Fruit fly (Drosophila melanogaster) whole organism, embryonic: ENCODE measurements around the gene CG1273.

Source experiments
- Abd-B ChIP-seq: fragments of 200-800 bp; sonication (Bioruptor generic); optimal IDR thresholded peaks from 2 replicates; lab custom pipeline; 2018; ENCODE audit warnings: missing biosample characterization, mild to moderate bottlenecking, missing genetic modification characterization, moderate library complexity
- B-H1 ChIP-seq: fragments of 200-800 bp; sonication (Bioruptor generic); IDR thresholded peaks from 3 replicates; pipeline ENCODE4 v1.3.6; 2022; ENCODE audit warnings: missing biosample characterization, missing genetic modification characterization
- CG13894 ChIP-seq: fragments of 200-800 bp; sonication (Bioruptor generic); optimal IDR thresholded peaks from 3 replicates; lab custom pipeline; 2018; ENCODE audit warnings: missing biosample characterization, mild to moderate bottlenecking, missing genetic modification characterization, moderate library complexity
- CG1603 ChIP-seq: fragments of 200-800 bp; sonication (Bioruptor generic); optimal IDR thresholded peaks from 2 replicates; lab custom pipeline; 2019; ENCODE audit warnings: missing biosample characterization, mild to moderate bottlenecking, missing genetic modification characterization, moderate library complexity
- CG1792 ChIP-seq: fragments of 200-800 bp; sonication (Bioruptor generic); optimal IDR thresholded peaks from 2 replicates; lab custom pipeline; 2016; ENCODE audit warnings: missing biosample characterization, missing genetic modification characterization
- CG18262 ChIP-seq: fragments of 200-800 bp; optimal IDR thresholded peaks from 3 replicates; lab custom pipeline; 2019; ENCODE audit warnings: missing biosample characterization, mild to moderate bottlenecking, missing genetic modification characterization, moderate library complexity
- CG2199 ChIP-seq: fragments of 200-800 bp; sonication (Bioruptor generic); IDR thresholded peaks from 3 replicates; pipeline ENCODE4 v1.3.6; 2022; ENCODE audit warnings: missing biosample characterization, missing genetic modification characterization
- CG30431 ChIP-seq: fragments of 200-800 bp; sonication (Bioruptor generic); optimal IDR thresholded peaks from 2 replicates; lab custom pipeline; 2017; ENCODE audit warnings: missing biosample characterization, missing genetic modification characterization
- CG34224 ChIP-seq: fragments of 200-800 bp; sonication (Bioruptor generic); IDR thresholded peaks from 3 replicates; pipeline ENCODE4 v1.3.6; 2022; ENCODE audit warnings: missing biosample characterization, missing genetic modification characterization; ENCODE audit not compliant: partially characterized antibody
- CG4328 ChIP-seq: fragments of 200-800 bp; sonication (Bioruptor generic); optimal IDR thresholded peaks from 3 replicates; lab custom pipeline; 2017; ENCODE audit warnings: missing biosample characterization, missing genetic modification reagents, missing genetic modification characterization
- CG6654 ChIP-seq: fragments of 200-800 bp; sonication (Bioruptor generic); optimal IDR thresholded peaks from 2 replicates; lab custom pipeline; 2017; ENCODE audit warnings: missing biosample characterization, mild to moderate bottlenecking, missing genetic modification characterization
- Ets65A ChIP-seq: fragments of 200-800 bp; sonication (Bioruptor generic); peaks from one replicate; lab custom pipeline; 2016; ENCODE audit warnings: missing biosample characterization, missing genetic modification characterization
- Fer1 ChIP-seq: fragments of 200-800 bp; sonication (Bioruptor generic); optimal IDR thresholded peaks from 2 replicates; lab custom pipeline; 2017; ENCODE audit warnings: missing biosample characterization, mild to moderate bottlenecking, missing genetic modification characterization
- HmgZ ChIP-seq: fragments of 200-800 bp; sonication (Bioruptor generic); optimal IDR thresholded peaks from 2 replicates; lab custom pipeline; 2018; ENCODE audit warnings: missing biosample characterization, mild to moderate bottlenecking, missing genetic modification characterization
- Hr51 ChIP-seq, 2 experiments: fragments of 200-800 bp; sonication (Bioruptor generic); optimal IDR thresholded peaks; 2 replicates in 1 of 2; 3 replicates in 1 of 2; lab custom pipeline; 2016 to 2018; ENCODE audit warnings: missing biosample characterization in 2 of 2, missing genetic modification characterization in 2 of 2, mild to moderate bottlenecking in 1 of 2, moderate library complexity in 1 of 2
- Med ChIP-seq: fragments of 200-800 bp; sonication (Bioruptor generic); peaks from one replicate; lab custom pipeline; 2016; ENCODE audit warnings: missing biosample characterization, missing genetic modification characterization, mild to moderate bottlenecking, inconsistent platforms, moderate library complexity
- Pdp1 ChIP-seq, 2 experiments: fragments of 200-800 bp; sonication (Bioruptor generic); optimal IDR thresholded peaks; 3 replicates each; lab custom pipeline; 2016; ENCODE audit warnings: missing biosample characterization in 2 of 2, missing genetic modification characterization in 2 of 2, mild to moderate bottlenecking in 1 of 2, moderate library complexity in 1 of 2
- Sox102F ChIP-seq: fragments of 200-800 bp; sonication (Bioruptor generic); optimal IDR thresholded peaks from 2 replicates; lab custom pipeline; 2018; ENCODE audit warnings: missing biosample characterization, mild to moderate bottlenecking, missing genetic modification characterization, moderate library complexity
- Spps ChIP-seq: fragments of 200-800 bp; sonication (Bioruptor generic); optimal IDR thresholded peaks from 2 replicates; lab custom pipeline; 2018; ENCODE audit warnings: missing biosample characterization, mild to moderate bottlenecking, missing genetic modification characterization
- Stat92E ChIP-seq, 3 experiments: fragments of >200 bp in 2 of 3; fragments of 200-800 bp in 1 of 3; sonication (Bioruptor generic) in 1 of 3; optimal IDR thresholded peaks; 2 replicates each; lab custom pipeline; 2017 to 2019; ENCODE audit warnings: missing biosample characterization in 3 of 3, missing genetic modification characterization in 3 of 3, mild to moderate bottlenecking in 1 of 3, moderate library complexity in 1 of 3
- abd-A ChIP-seq: fragments of 200-800 bp; sonication (Bioruptor generic); optimal IDR thresholded peaks from 3 replicates; lab custom pipeline; 2019; ENCODE audit warnings: missing biosample characterization, mild to moderate bottlenecking, missing genetic modification characterization, moderate library complexity
- bigmax ChIP-seq: fragments of 200-800 bp; sonication (Bioruptor generic); optimal IDR thresholded peaks from 2 replicates; lab custom pipeline; 2018; ENCODE audit warnings: missing biosample characterization, mild to moderate bottlenecking, missing genetic modification characterization
- bsh ChIP-seq, 2 experiments: fragments of 200-800 bp; sonication (Bioruptor generic); optimal IDR thresholded peaks; 2 replicates each; lab custom pipeline; 2017 to 2018; ENCODE audit warnings: mild to moderate bottlenecking in 2 of 2, missing biosample characterization in 2 of 2, missing genetic modification characterization in 2 of 2, moderate library complexity in 1 of 2
- cad ChIP-seq: fragments of >200 bp; optimal IDR thresholded peaks from 2 replicates; lab custom pipeline; 2017; ENCODE audit warnings: missing biosample characterization, missing genetic modification characterization
- croc ChIP-seq: fragments of 200-800 bp; sonication (Bioruptor generic); conservative IDR thresholded peaks from 3 replicates; pipeline ENCODE4 v1.3.6; 2022; ENCODE audit warnings: missing biosample characterization, missing genetic modification characterization
- da ChIP-seq: fragments of 200-800 bp; sonication (Bioruptor generic); optimal IDR thresholded peaks from 2 replicates; lab custom pipeline; 2016; ENCODE audit warnings: missing biosample characterization, missing genetic modification characterization
- ftz-f1 ChIP-seq: fragments of 200-800 bp; sonication (Bioruptor generic); optimal IDR thresholded peaks from 2 replicates; lab custom pipeline; 2016; ENCODE audit warnings: missing biosample characterization, missing genetic modification characterization
- gem ChIP-seq: fragments of 200-800 bp; sonication (Bioruptor generic); optimal IDR thresholded peaks from 2 replicates; lab custom pipeline; 2019; ENCODE audit warnings: missing biosample characterization, mild to moderate bottlenecking, missing genetic modification characterization, moderate library complexity
- ken ChIP-seq: fragments of 200-800 bp; sonication (Bioruptor generic); IDR thresholded peaks from 3 replicates; pipeline ENCODE4 v1.3.6; 2022; ENCODE audit warnings: missing biosample characterization, missing genetic modification characterization
- onecut ChIP-seq: fragments of 200-800 bp; sonication (Bioruptor generic); IDR thresholded peaks from 2 replicates; pipeline ENCODE4 v1.3.6; 2022; ENCODE audit warnings: missing biosample characterization, missing genetic modification characterization
- phol ChIP-seq: fragments of 200-800 bp; sonication (Bioruptor generic); optimal IDR thresholded peaks from 3 replicates; lab custom pipeline; 2018; ENCODE audit warnings: missing biosample characterization, mild to moderate bottlenecking, missing genetic modification characterization, moderate library complexity
- pros ChIP-seq: fragments of 200-800 bp; sonication (Bioruptor generic); optimal IDR thresholded peaks from 3 replicates; lab custom pipeline; 2019; ENCODE audit warnings: missing biosample characterization, mild to moderate bottlenecking, missing genetic modification characterization, moderate library complexity
- row ChIP-seq: fragments of 200-800 bp; sonication (Bioruptor generic); IDR thresholded peaks from 3 replicates; pipeline ENCODE4 v1.3.6; 2022; ENCODE audit warnings: missing biosample characterization, missing genetic modification characterization
- sens ChIP-seq: fragments of 200-800 bp; sonication (Bioruptor generic); peaks from one replicate; lab custom pipeline; 2016; ENCODE audit warnings: missing biosample characterization, missing genetic modification characterization
- vvl ChIP-seq: fragments of 200-800 bp; sonication (Bioruptor generic); IDR thresholded peaks from 2 replicates; pipeline ENCODE4 v1.3.6; 2022; ENCODE audit warnings: missing biosample characterization, missing genetic modification characterization
- zf30C ChIP-seq: fragments of 200-800 bp; sonication (Bioruptor generic); optimal IDR thresholded peaks from 3 replicates; lab custom pipeline; 2018; ENCODE audit warnings: missing biosample characterization, mild to moderate bottlenecking, missing genetic modification characterization

The CG1273 gene

DNA sequence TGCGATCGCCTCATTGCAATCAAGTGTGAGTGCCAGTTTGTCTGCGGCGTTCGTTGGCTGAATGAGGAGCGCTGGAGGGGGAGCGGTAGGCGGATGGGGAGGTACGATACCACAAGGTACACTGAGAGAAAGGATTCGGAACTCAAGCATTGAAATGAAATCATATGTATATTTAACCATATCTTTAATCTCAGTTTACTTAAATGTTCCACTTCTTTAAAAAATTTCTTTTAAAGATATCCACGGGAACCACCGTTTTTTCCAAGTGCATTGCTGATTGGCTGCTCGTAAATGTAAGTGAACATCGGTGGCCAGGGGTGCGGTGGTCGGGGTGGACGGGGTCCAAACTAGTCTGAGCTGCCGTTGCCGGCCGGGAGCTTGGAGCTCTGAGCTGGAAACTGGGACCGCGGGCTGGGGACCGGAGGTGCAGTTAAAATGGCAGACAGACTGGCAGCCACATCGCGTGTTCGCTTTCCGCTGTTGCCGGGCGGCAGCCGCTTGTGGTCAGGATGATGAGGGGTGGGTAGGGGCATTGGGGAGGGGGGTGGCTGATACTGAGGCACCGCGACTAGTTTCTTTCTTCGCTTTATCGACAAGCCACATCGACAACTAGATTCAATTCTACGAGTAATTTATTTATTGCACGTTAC, 35.2 kb upstream of the CG1273 start (continued):
- TF ChIP-seq CG6654 (GFP tag; lab: Kevin White, UChicago) (peak; percentile 88), Hr51 (GFP tag; optimal IDR thresholded peaks at IDR 0.05; lab: Kevin White, UChicago) (peak; percentile 89 to 97), CG30431 (GFP tag; lab: Kevin White, UChicago) (peak; percentile 93), Ets65A (peak; percentile 99), ftz-f1 (GFP tag; lab: Kevin White, UChicago) (peak; percentile 78), HmgZ (tag; lab: Kevin White, UChicago) (peak; percentile 96), bigmax (GFP tag; lab: Kevin White, UChicago) (peak; percentile 38), da (GFP tag; lab: Kevin White, UChicago) (peak; percentile 83), CG1792 (GFP tag; lab: Kevin White, UChicago) (peak; percentile 92), abd-A (tag; lab: Kevin White, UChicago) (peak; percentile 90)

DNA sequence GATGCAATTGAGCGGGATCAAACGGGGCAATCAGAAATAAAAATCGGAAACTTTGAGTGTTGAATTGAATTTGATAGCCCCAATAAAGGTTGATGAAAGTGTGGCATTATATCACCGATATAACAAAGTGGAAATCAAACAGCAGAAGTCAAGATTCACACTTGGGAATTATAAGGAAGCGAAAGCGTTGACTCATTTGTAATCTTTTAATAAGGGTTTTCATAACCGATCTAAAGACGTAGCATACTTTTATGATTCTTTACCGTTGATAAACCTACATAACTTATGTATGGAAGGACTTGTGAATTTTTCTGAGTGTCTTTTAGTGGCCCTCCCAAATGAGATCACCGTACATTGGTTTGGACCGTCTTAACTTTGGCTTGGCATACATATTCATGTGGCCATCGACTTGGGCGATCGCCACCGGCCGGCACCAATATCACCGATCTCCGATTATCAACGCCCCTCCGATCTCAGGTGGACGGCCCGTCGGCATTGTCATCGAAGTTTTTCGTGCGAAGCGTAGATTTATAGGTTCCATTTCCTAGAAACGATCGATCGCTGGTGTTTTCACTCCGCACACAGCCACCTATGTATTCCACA, 34.1 kb upstream of the CG1273 start:
- TF ChIP-seq CG18262 (tag; lab: Kevin White, UChicago) = peak; percentile 4
- TF ChIP-seq CG4328 = no peak
- TF ChIP-seq Sox102F (GFP tag; lab: Kevin White, UChicago) = peak; percentile 9
- no peak for TF ChIP-seq croc (GFP tag; lab: Robert Waterston, UW)
- TF ChIP-seq onecut (GFP tag; lab: Robert Waterston, UW) = peak; percentile 64
- no peak for TF ChIP-seq Fer1 (GFP tag; lab: Kevin White, UChicago)
- TF ChIP-seq sens (GFP tag; lab: Kevin White, UChicago) = peak; percentile 82
- TF ChIP-seq CG2199 (GFP tag; lab: Robert Waterston, UW) = 0 out of 3 replicates have a peak, but pooled peaks have one; percentile 43
- peak; percentile 7 for TF ChIP-seq cad (GFP tag; lab: Kevin White, UChicago)
- TF ChIP-seq row = peak; percentile 16; the same call in 1 of the 3 replicates
- peak in 1 of 2 experiments; percentile 14 for TF ChIP-seq bsh (GFP tag; optimal IDR thresholded peaks at IDR 0.05; lab: Kevin White, UChicago)
- TF ChIP-seq Stat92E (GFP tag; optimal IDR thresholded peaks at IDR 0.05; lab: Kevin White, UChicago) = peak in 1 of 3 experiments; percentile 89
- no peak for TF ChIP-seq CG34224 (GFP tag; lab: Robert Waterston, UW)
- no peak for TF ChIP-seq B-H1 (GFP tag; lab: Robert Waterston, UW)
- TF ChIP-seq gem (tag; lab: Kevin White, UChicago) = peak; percentile 16
- no peak for TF ChIP-seq ken (GFP tag; lab: Robert Waterston, UW)
- peak; percentile 12 for TF ChIP-seq phol (tag; lab: Kevin White, UChicago)
- peak; percentile 55 for TF ChIP-seq pros
- TF ChIP-seq Med (GFP tag; lab: Kevin White, UChicago) = peak; percentile 19
- TF ChIP-seq vvl (GFP tag; lab: Robert Waterston, UW) = peak; percentile 66
- no peak for TF ChIP-seq Spps (tag; lab: Kevin White, UChicago)
- peak; percentile 3 for TF ChIP-seq CG1603
- TF ChIP-seq Pdp1 (GFP tag; optimal IDR thresholded peaks at IDR 0.05; lab: Kevin White, UChicago) = peak in 1 of 2 experiments; percentile 13
- TF ChIP-seq CG13894 (tag; lab: Kevin White, UChicago) = peak; percentile 27
- TF ChIP-seq zf30C (GFP tag; lab: Kevin White, UChicago) = peak; percentile 24
- TF ChIP-seq Abd-B = no peak
- TF ChIP-seq, all 482 proteins: peak for 18
